Worm (Caenorhabditis elegans) whole organism, L4 larva: Measurements from ENCODE around the gene Y110A2AL.4.

Source experiments
- dmd-8 ChIP-seq: fragments of 200-800 bp; sonication (Bioruptor generic); IDR thresholded peaks from 2 replicates; pipeline ENCODE4 v1.3.6; 2022; ENCODE audit warnings: missing genetic modification characterization, missing compliant biosample characterization
- dmd-9 ChIP-seq: fragments of 200-800 bp; sonication (Bioruptor generic); IDR thresholded peaks from 2 replicates; pipeline ENCODE4 v1.3.6; 2022; ENCODE audit warnings: missing genetic modification reagents, missing genetic modification characterization, missing compliant biosample characterization
- dpl-1 ChIP-seq: fragments of 150-350 bp; optimal IDR thresholded peaks from 2 replicates; lab custom pipeline; 2014; ENCODE audit warnings: missing biosample characterization, missing genetic modification reagents, missing genetic modification characterization
- egl-27 ChIP-seq: sonication (generic microtip); optimal IDR thresholded peaks from 3 replicates; lab custom pipeline; 2017; ENCODE audit warnings: missing biosample characterization, missing genetic modification reagents, missing genetic modification characterization
- lin-15B ChIP-seq: fragments of 150-350 bp; sonication (generic microtip); optimal IDR thresholded peaks from 3 replicates; lab custom pipeline; 2014; ENCODE audit warnings: missing biosample characterization, missing genetic modification characterization
- mxl-3 ChIP-seq: fragments of 200-800 bp; sonication (Bioruptor generic); optimal IDR thresholded peaks from 2 replicates; lab custom pipeline; 2018; ENCODE audit warnings: mild to moderate bottlenecking, missing genetic modification characterization, missing compliant biosample characterization
- nhr-11 ChIP-seq: fragments of 150-350 bp; optimal IDR thresholded peaks from 2 replicates; lab custom pipeline; 2014; ENCODE audit warnings: missing biosample characterization, missing genetic modification characterization
- nhr-237 ChIP-seq: sonication (generic microtip); optimal IDR thresholded peaks from 2 replicates; lab custom pipeline; 2017; ENCODE audit warnings: missing biosample characterization, missing genetic modification characterization
- pha-4 ChIP-seq, 2 experiments: fragments of 150-350 bp in 1 of 2; fragments of 200-800 bp in 1 of 2; sonication (Bioruptor generic) in 1 of 2; IDR thresholded peaks in 1 of 2; optimal IDR thresholded peaks in 1 of 2; 2 replicates each; pipeline versions ENCODE4 v1.3.6 to Lab custom; 2014 to 2022; ENCODE audit warnings: missing genetic modification characterization in 2 of 2, missing genetic modification reagents in 2 of 2, missing biosample characterization in 1 of 2, missing compliant biosample characterization in 1 of 2
- pqm-1 ChIP-seq: sonication (generic microtip); optimal IDR thresholded peaks from 2 replicates; lab custom pipeline; 2017; ENCODE audit warnings: missing biosample characterization, missing genetic modification characterization
- saeg-2 ChIP-seq: fragments of 200-800 bp; sonication (Bioruptor generic); IDR thresholded peaks from 2 replicates; pipeline ENCODE4 v1.3.6; 2022; ENCODE audit warnings: missing genetic modification reagents, missing genetic modification characterization, missing compliant biosample characterization
- skn-1 ChIP-seq: fragments of 150-350 bp; optimal IDR thresholded peaks from 2 replicates; lab custom pipeline; 2014; ENCODE audit warnings: missing biosample characterization, missing genetic modification characterization
- ztf-7 ChIP-seq: fragments of 150-350 bp; optimal IDR thresholded peaks from 2 replicates; lab custom pipeline; 2014; ENCODE audit warnings: missing biosample characterization, missing genetic modification characterization

ce11 chrII:2853767-2854166 lies 14.7 kb downstream of the Y110A2AL.4 start:
- no peak for TF ChIP-seq dpl-1
- no peak for TF ChIP-seq nhr-237 (tag; lab: Kevin White, UChicago)
- TF ChIP-seq dmd-8 (GFP tag; lab: Robert Waterston, UW), result no peak
- TF ChIP-seq skn-1 (tag; lab: Kevin White, UChicago), result no peak
- no peak for TF ChIP-seq egl-27 (tag; lab: Kevin White, UChicago)
- no peak for TF ChIP-seq ztf-7
- no peak for TF ChIP-seq saeg-2 (GFP tag; lab: Robert Waterston, UW)
- no peak for TF ChIP-seq pha-4 (GFP tag; IDR thresholded peaks at IDR 0.05; lab: Robert Waterston, UW)
- no peak for TF ChIP-seq pha-4 (tag; optimal IDR thresholded peaks at IDR 0.05; lab: Kevin White, UChicago)
- no peak for TF ChIP-seq lin-15B (tag; lab: Kevin White, UChicago)
- no peak for TF ChIP-seq nhr-11 (tag; lab: Kevin White, UChicago)
- no peak for TF ChIP-seq pqm-1 (tag; lab: Kevin White, UChicago)
- TF ChIP-seq dmd-9, result no peak
- TF ChIP-seq mxl-3 (GFP tag; lab: Kevin White, UChicago), result no peak
